Worm (Caenorhabditis elegans): Measurements from ENCODE around the gene C14B4.2.

DNA sequence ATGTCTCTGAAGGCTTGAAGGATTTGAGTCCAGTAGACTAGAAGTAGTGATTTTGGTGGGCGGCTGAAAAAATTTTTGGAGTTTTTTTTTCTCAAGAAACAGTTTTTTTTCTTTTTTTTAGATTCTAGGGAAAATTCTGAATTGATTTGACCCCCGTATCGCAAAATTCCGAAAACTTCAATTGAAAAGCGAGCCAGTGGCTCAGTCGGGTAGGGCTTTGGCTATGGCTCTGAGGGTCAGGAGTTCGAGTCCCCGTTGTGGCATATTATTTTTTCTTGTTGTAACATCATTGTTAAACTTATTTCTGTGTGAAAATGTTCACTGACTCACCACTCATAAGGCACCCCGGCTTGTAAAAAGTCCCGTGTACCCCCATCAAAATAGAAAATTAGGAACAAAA is 35.9 kb upstream of the C14B4.2 start:
- no peak for TF ChIP-seq fos-1 (tag; optimal IDR thresholded peaks at IDR 0.05)
- no peak for TF ChIP-seq lsy-2 (tag; optimal IDR thresholded peaks at IDR 0.05)
- TF ChIP-seq lin-39 (tag; optimal IDR thresholded peaks at IDR 0.05), result no peak
